Worm (Caenorhabditis elegans) whole organism, L4 larva: ENCODE measurements around the gene B0554.2.

Source experiments
- F37D6.2 ChIP-seq: sonication (generic microtip); optimal IDR thresholded peaks from 2 replicates; lab custom pipeline; 2016; ENCODE audit warnings: mild to moderate bottlenecking, missing genetic modification characterization, missing compliant biosample characterization
- F44E2.7 ChIP-seq: fragments of 200-800 bp; sonication (Bioruptor generic); IDR thresholded peaks from 2 replicates; pipeline ENCODE4 v2.1.2; 2022; ENCODE audit warnings: missing genetic modification characterization, missing compliant biosample characterization
- T26A8.4 ChIP-seq: fragments of 200-800 bp; sonication (Bioruptor generic); IDR thresholded peaks from 2 replicates; pipeline ENCODE4 v1.3.6; 2022; ENCODE audit warnings: missing genetic modification characterization, missing compliant biosample characterization
- aha-1 ChIP-seq: fragments of 150-350 bp; peaks from one replicate; lab custom pipeline; 2014; ENCODE audit warnings: missing biosample characterization, missing genetic modification characterization
- aly-2 ChIP-seq: sonication (generic microtip); optimal IDR thresholded peaks from 2 replicates; lab custom pipeline; 2018; ENCODE audit warnings: missing biosample characterization, missing genetic modification characterization
- attf-4 ChIP-seq: sonication (generic microtip); optimal IDR thresholded peaks from 3 replicates; lab custom pipeline; 2017; ENCODE audit warnings: missing biosample characterization, missing genetic modification characterization
- daf-12 ChIP-seq: fragments of 150-350 bp; optimal IDR thresholded peaks from 2 replicates; lab custom pipeline; 2014; ENCODE audit warnings: missing biosample characterization, missing genetic modification reagents, missing genetic modification characterization
- daf-16 ChIP-seq, 3 experiments: sonication (generic microtip); optimal IDR thresholded peaks; 2 replicates each; lab custom pipeline; 2016 to 2017; ENCODE audit warnings: missing genetic modification characterization in 3 of 3, missing genetic modification reagents in 3 of 3, mild to moderate bottlenecking in 2 of 3, missing compliant biosample characterization in 2 of 3, missing biosample characterization in 1 of 3, moderate library complexity in 1 of 3
- dmd-6 ChIP-seq: fragments of 200-800 bp; sonication (Bioruptor generic); IDR thresholded peaks from 2 replicates; pipeline ENCODE4 v1.3.6; 2022; ENCODE audit warnings: missing genetic modification reagents, missing genetic modification characterization, missing compliant biosample characterization
- dve-1 ChIP-seq: sonication (generic microtip); optimal IDR thresholded peaks from 2 replicates; lab custom pipeline; 2017; ENCODE audit warnings: antibody characterized with exemption, mild to moderate bottlenecking, missing genetic modification characterization, missing compliant biosample characterization; ENCODE audit not compliant: insufficient read depth
- hif-1 ChIP-seq, 2 experiments: sonication (generic microtip); optimal IDR thresholded peaks; 2 replicates each; lab custom pipeline; 2016 to 2017; ENCODE audit warnings: missing compliant biosample characterization in 2 of 2, missing genetic modification characterization in 2 of 2, missing genetic modification reagents in 2 of 2, missing genotype in 2 of 2, mild to moderate bottlenecking in 1 of 2
- hlh-11 ChIP-seq: fragments of 200-800 bp; sonication (Bioruptor generic); optimal IDR thresholded peaks from 2 replicates; lab custom pipeline; 2018; ENCODE audit warnings: mild to moderate bottlenecking, missing genetic modification characterization, missing compliant biosample characterization
- hlh-30 ChIP-seq: sonication (generic microtip); optimal IDR thresholded peaks from 2 replicates; lab custom pipeline; 2017; ENCODE audit warnings: antibody characterized with exemption, mild to moderate bottlenecking, missing genetic modification characterization, missing compliant biosample characterization; ENCODE audit not compliant: insufficient read depth
- lin-1 ChIP-seq: fragments of 200-800 bp; sonication (Bioruptor generic); IDR thresholded peaks from 2 replicates; pipeline ENCODE4 v1.3.6; 2022; ENCODE audit warnings: missing genetic modification reagents, missing genetic modification characterization, missing compliant biosample characterization
- lin-15B ChIP-seq: fragments of 150-350 bp; sonication (generic microtip); optimal IDR thresholded peaks from 3 replicates; lab custom pipeline; 2014; ENCODE audit warnings: missing biosample characterization, missing genetic modification characterization
- lin-29 ChIP-seq: fragments of 200-800 bp; sonication (Bioruptor generic); IDR thresholded peaks from 2 replicates; pipeline ENCODE4 v1.3.6; 2022; ENCODE audit warnings: missing genetic modification reagents, missing genetic modification characterization, missing compliant biosample characterization
- lin-38 ChIP-seq: fragments of 200-800 bp; sonication (Bioruptor generic); IDR thresholded peaks from 2 replicates; pipeline ENCODE4 v1.3.6; 2022; ENCODE audit warnings: missing genetic modification reagents, missing genetic modification characterization, missing compliant biosample characterization
- lir-3 ChIP-seq: sonication (generic microtip); optimal IDR thresholded peaks from 2 replicates; lab custom pipeline; 2016; ENCODE audit warnings: mild to moderate bottlenecking, missing genetic modification characterization, missing compliant biosample characterization
- mdl-1 ChIP-seq, 2 experiments: fragments of 150-350 bp in 1 of 2; sonication (generic microtip) in 1 of 2; optimal IDR thresholded peaks; 2 replicates each; lab custom pipeline; 2014 to 2017; ENCODE audit warnings: missing biosample characterization in 2 of 2, missing genetic modification characterization in 2 of 2
- mdt-29 ChIP-seq: fragments of 200-800 bp; sonication (Bioruptor generic); IDR thresholded peaks from 2 replicates; pipeline ENCODE4 v1.3.6; 2022; ENCODE audit warnings: missing genetic modification reagents, missing genetic modification characterization, missing compliant biosample characterization
- mxl-2 ChIP-seq: fragments of 200-800 bp; sonication (Bioruptor generic); conservative IDR thresholded peaks from 2 replicates; pipeline ENCODE4 v1.3.6; 2022; ENCODE audit warnings: missing genetic modification reagents, missing genetic modification characterization, missing compliant biosample characterization
- mxl-3 ChIP-seq: fragments of 200-800 bp; sonication (Bioruptor generic); optimal IDR thresholded peaks from 2 replicates; lab custom pipeline; 2018; ENCODE audit warnings: mild to moderate bottlenecking, missing genetic modification characterization, missing compliant biosample characterization
- nhr-111 ChIP-seq: fragments of 200-800 bp; sonication (Bioruptor generic); optimal IDR thresholded peaks from 2 replicates; lab custom pipeline; 2018; ENCODE audit warnings: mild to moderate bottlenecking, missing genetic modification characterization, missing compliant biosample characterization
- nhr-237 ChIP-seq: sonication (generic microtip); optimal IDR thresholded peaks from 2 replicates; lab custom pipeline; 2017; ENCODE audit warnings: missing biosample characterization, missing genetic modification characterization
- nhr-28 ChIP-seq: fragments of 150-350 bp; optimal IDR thresholded peaks from 2 replicates; lab custom pipeline; 2014; ENCODE audit warnings: missing biosample characterization, missing genetic modification characterization
- nhr-77 ChIP-seq: fragments of 150-350 bp; optimal IDR thresholded peaks from 2 replicates; lab custom pipeline; 2014; ENCODE audit warnings: missing biosample characterization, missing genetic modification characterization
- php-3 ChIP-seq: fragments of 200-800 bp; sonication (Bioruptor generic); IDR thresholded peaks from 2 replicates; pipeline ENCODE4 v1.3.6; 2022; ENCODE audit warnings: missing genetic modification reagents, missing genetic modification characterization, missing compliant biosample characterization
- pqm-1 ChIP-seq: sonication (generic microtip); optimal IDR thresholded peaks from 2 replicates; lab custom pipeline; 2017; ENCODE audit warnings: missing biosample characterization, missing genetic modification characterization
- rbr-2 ChIP-seq: sonication (generic microtip); optimal IDR thresholded peaks from 2 replicates; lab custom pipeline; 2016; ENCODE audit warnings: missing genotype, missing genetic modification characterization, missing compliant biosample characterization
- unc-62 ChIP-seq, 3 experiments: fragments of 150-350 bp in 1 of 3; sonication (generic microtip); optimal IDR thresholded peaks in 2 of 3; peaks in 1 of 3; 1 replicate in 1 of 3; 2 replicates in 2 of 3; lab custom pipeline; 2014 to 2017; ENCODE audit warnings: missing biosample characterization in 3 of 3, missing genetic modification characterization in 3 of 3, missing genetic modification reagents in 3 of 3, missing genotype in 1 of 3
- zfp-2 ChIP-seq: sonication (generic microtip); optimal IDR thresholded peaks from 2 replicates; lab custom pipeline; 2016; ENCODE audit warnings: mild to moderate bottlenecking, missing genetic modification characterization, missing compliant biosample characterization
- ztf-7 ChIP-seq: fragments of 150-350 bp; optimal IDR thresholded peaks from 2 replicates; lab custom pipeline; 2014; ENCODE audit warnings: missing biosample characterization, missing genetic modification characterization

The B0554.2 gene

DNA sequence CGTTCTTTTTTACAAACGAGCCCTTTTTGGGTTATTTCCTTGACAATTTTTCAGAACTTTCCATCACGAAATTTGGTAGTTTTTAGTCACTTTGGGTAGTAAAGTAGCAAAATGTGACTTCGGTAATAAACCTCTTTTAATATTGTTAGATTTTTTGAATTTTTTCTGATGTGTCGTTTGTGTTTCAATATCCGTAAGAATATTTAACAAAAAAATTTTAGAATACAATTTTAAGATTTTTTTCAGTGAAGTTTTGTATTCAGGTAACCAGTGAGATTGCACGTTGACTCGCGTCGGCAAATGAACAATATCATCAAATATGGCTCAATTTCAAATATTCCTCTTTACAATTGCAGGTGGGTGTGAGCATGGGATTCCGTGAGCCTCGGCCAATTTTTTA lies 38.6 kb downstream of the B0554.2 start, which contains the start of gene srt-31:
srt-31 (plus strand) TSS at position 301 of the 400 bp plus-strand sequence.
- TF ChIP-seq zfp-2 (tag; lab: Kevin White, UChicago) = no peak
- no peak for TF ChIP-seq mxl-2 (GFP tag; lab: Robert Waterston, UW)
- TF ChIP-seq T26A8.4 (GFP tag; lab: Robert Waterston, UW) = no peak

DNA sequence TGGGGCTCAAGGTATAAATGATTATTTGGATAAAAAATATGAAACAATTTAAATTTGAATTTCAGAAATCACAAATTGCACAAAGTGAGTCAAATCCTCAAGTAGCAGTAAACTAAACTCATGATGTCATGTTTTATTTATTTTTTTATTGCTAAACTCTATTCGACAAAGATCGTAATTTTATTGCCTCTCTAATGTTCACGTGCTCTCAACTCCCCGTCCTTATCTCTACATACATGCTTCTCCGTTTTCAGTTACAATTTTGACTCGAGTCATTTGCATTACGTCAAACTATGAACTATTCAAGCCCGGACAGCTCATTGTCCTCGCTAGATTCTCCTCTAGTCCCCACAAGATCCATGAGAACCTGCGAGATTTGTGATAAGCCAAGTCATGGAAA lies 40.5 kb downstream of the B0554.2 start, which contains the start of gene nhr-99:
nhr-99 (plus strand) TSS at position 263 of the 400 bp plus-strand sequence.
- TF ChIP-seq pqm-1 (tag; lab: Kevin White, UChicago) = peak; percentile 46
- TF ChIP-seq F44E2.7 (GFP tag; lab: Robert Waterston, UW) = no peak
- TF ChIP-seq nhr-237 = no peak
- peak; percentile 61 for TF ChIP-seq hlh-11 (tag; lab: Kevin White, UChicago)
- TF ChIP-seq nhr-77 = peak; percentile 47
- TF ChIP-seq dve-1 (tag; lab: Kevin White, UChicago) = peak; percentile 71
- no peak for TF ChIP-seq lin-29 (GFP tag; lab: Robert Waterston, UW)
- no peak for TF ChIP-seq hif-1 (tag; optimal IDR thresholded peaks at IDR 0.05; lab: Kevin White, UChicago)
- no peak for TF ChIP-seq rbr-2 (tag; lab: Kevin White, UChicago)
- TF ChIP-seq daf-16 (GFP tag; optimal IDR thresholded peaks at IDR 0.05; lab: Kevin White, UChicago) = no peak
- TF ChIP-seq daf-16 (tag; optimal IDR thresholded peaks at IDR 0.05; lab: Kevin White, UChicago) = peak; percentile 75
- TF ChIP-seq nhr-28 = peak; percentile 80
- peak; percentile 94 for TF ChIP-seq php-3 (GFP tag; lab: Robert Waterston, UW)
- TF ChIP-seq mxl-3 = peak; percentile 27
- no peak for TF ChIP-seq ztf-7 (tag; lab: Kevin White, UChicago)
- no peak for TF ChIP-seq aly-2 (tag; lab: Kevin White, UChicago)
- TF ChIP-seq daf-12 (tag; lab: Kevin White, UChicago) = no peak
- TF ChIP-seq lir-3 = no peak
- TF ChIP-seq dmd-6 (GFP tag; lab: Robert Waterston, UW) = peak; percentile 79
- peak in 1 of 2 experiments; percentile 45 for TF ChIP-seq mdl-1 (tag; optimal IDR thresholded peaks at IDR 0.05; lab: Kevin White, UChicago)
- no peak for TF ChIP-seq lin-38
- peak; percentile 39 for TF ChIP-seq hlh-30 (tag; lab: Kevin White, UChicago)

DNA sequence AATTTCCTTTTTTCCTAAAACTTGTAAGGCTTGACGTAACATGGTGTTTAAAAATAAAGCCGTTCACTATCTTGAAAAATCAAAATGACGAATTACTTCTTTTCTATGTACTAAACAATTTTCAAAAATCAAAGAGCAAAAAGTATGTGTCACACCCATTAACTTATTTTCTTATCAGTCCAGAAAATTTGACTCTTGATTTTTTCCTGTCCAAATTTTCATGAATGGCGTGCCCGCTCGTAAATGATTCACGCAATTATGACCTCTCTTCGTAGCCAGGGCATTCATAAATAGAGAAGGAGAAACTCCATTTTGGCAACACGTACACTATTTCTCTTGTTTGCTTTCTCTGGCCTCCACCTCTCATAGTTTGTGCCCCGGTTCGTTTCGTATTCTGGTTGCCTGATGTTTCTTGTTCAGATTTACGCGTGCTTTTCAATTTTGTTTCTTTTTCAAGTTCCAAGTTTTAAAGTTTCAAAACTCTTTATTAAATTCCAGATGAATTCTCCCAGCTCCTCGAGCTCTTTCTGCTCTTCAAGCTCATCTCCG lies 43.7 kb downstream of the B0554.2 start, which contains the start of gene nhr-55:
nhr-55 (plus strand) TSS at position 499 of the 549 bp plus-strand sequence.
- TF ChIP-seq nhr-77 (peak; percentile 24), lin-1 (GFP tag; lab: Robert Waterston, UW) (0 out of 2 replicates have a peak, but pooled peaks have one; percentile 12), mdt-29 (no peak), hlh-11 (tag; lab: Kevin White, UChicago) (peak; percentile 50), pqm-1 (tag; lab: Kevin White, UChicago) (peak; percentile 68), dmd-6 (GFP tag; lab: Robert Waterston, UW) (peak; percentile 87), daf-16 (GFP tag; optimal IDR thresholded peaks at IDR 0.05; lab: Kevin White, UChicago) (no peak), daf-16 (tag; optimal IDR thresholded peaks at IDR 0.05; lab: Kevin White, UChicago) (peak; percentile 63), dve-1 (tag; lab: Kevin White, UChicago) (peak; percentile 36), lin-15B (tag; lab: Kevin White, UChicago) (no peak), F37D6.2 (tag; lab: Kevin White, UChicago) (no peak), nhr-28 (peak; percentile 91)

DNA sequence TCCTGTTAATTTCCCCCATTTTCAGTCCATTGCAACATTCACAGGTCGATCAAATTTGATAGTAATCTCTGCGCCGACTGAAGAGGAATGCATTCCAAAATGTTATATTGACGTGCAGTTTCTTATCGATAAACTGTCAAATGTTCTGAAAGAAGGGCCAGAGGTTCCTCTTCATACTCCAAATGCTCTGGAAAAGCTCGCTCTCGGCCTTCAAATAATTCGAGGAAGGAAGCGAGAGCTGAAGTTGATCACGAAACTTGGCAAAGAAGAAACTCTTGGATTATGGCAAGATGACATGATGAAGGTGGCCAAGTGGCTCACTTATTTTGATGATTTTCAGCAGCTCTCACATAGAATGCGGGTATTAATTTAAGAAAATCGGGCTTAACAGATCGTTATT lies 45.0 kb downstream of the B0554.2 start:
- TF ChIP-seq attf-4 (tag; lab: Kevin White, UChicago) = no peak
- peak; percentile 38 for TF ChIP-seq aha-1 (tag; lab: Kevin White, UChicago)
- TF ChIP-seq daf-12 (tag; lab: Kevin White, UChicago) = no peak
- TF ChIP-seq unc-62 (GFP tag; optimal IDR thresholded peaks at IDR 0.05 in 1 of 2; lab: Kevin White, UChicago) = peak in 1 of 2 experiments; percentile 97
- TF ChIP-seq unc-62 (tag; optimal IDR thresholded peaks at IDR 0.05; lab: Kevin White, UChicago) = no peak
- TF ChIP-seq nhr-111 (GFP tag; lab: Kevin White, UChicago) = no peak
- peak; percentile 60 for TF ChIP-seq dmd-6 (GFP tag; lab: Robert Waterston, UW)
